Fruit fly (Drosophila melanogaster): ENCODE data around the gene CNPYb.

DNA sequence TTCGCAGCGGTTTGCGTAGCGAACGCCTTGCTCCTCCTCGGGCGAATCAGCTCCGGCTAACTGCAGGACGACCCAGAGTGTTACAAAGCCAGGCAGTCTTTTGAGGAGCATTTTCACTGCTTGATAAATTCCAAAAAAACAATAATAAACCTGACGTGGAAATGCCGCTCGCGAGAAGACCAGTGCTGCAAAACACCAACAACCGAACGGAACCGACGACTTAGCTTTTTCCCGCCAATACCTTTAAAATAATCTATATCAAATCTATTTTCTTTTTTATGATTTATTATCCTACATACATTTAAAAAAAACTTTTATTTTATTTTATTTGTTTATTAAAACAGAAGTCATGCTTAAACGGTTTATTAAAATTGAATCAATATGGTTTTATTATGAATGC, at the start of gene CNPYb:
- TF ChIP-seq insv (optimal IDR thresholded peaks at IDR 0.05): no peak
- no peak for TF ChIP-seq ttk (optimal IDR thresholded peaks at IDR 0.05)
- TF ChIP-seq h (optimal IDR thresholded peaks at IDR 0.05): no peak
- no peak for TF ChIP-seq Myc (optimal IDR thresholded peaks at IDR 0.05)
- TF ChIP-seq psq (optimal IDR thresholded peaks at IDR 0.05): no peak
- TF ChIP-seq Sin3A (optimal IDR thresholded peaks at IDR 0.05): no peak

Measured in Kc167 (cell line).